ENCODE assay signal across 3 worm cellular contexts in the genomic region with DNA sequence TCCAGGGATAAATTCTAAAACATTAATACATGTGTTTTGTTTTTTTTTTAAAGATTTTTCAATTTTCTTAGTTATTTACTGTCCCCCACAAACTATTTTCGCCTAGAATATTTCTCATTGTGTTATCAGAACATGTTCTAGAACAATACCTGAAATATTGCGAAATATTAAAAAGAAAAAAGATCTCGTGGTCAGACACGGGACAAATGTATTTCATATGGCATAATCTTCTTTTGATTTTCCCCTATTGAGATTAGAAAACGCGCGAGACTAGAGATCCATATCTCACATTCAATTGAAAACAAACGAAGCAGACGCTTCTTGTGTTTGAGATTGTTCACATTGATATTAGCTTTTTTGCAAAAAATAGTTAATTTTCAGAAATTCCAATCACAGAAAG.
TF ChIP-seq lines count a peak whose summit lies in the region.

No protein-coding gene starts in this region.

TF ChIP-seq in whole organism, L1 larva, 84 proteins besides CTCF, POLR2A, EP300 and RAD21 (continued from another document and continues in another):
- no peak for TF ChIP-seq hpl-2 (GFP tag; optimal IDR thresholded peaks at IDR 0.05; lab: Kevin White, UChicago)
- peak; percentile 30 for TF ChIP-seq snu-23 (GFP tag; optimal IDR thresholded peaks at IDR 0.05; lab: Kevin White, UChicago)
- TF ChIP-seq ztf-11 (tag; optimal IDR thresholded peaks at IDR 0.05; lab: Kevin White, UChicago): no peak
- no peak for TF ChIP-seq nhr-76 (tag; optimal IDR thresholded peaks at IDR 0.05; lab: Kevin White, UChicago)
- TF ChIP-seq irx-1 (tag; optimal IDR thresholded peaks at IDR 0.05; lab: Kevin White, UChicago): no peak
- no peak for TF ChIP-seq pqm-1 (tag; optimal IDR thresholded peaks at IDR 0.05; lab: Kevin White, UChicago)
- TF ChIP-seq lin-39 (tag; optimal IDR thresholded peaks at IDR 0.05; lab: Kevin White, UChicago): no peak
- no peak for TF ChIP-seq unc-98 (GFP tag; IDR thresholded peaks at IDR 0.05; lab: Robert Waterston, UW)
- no peak for TF ChIP-seq mef-2 (tag; optimal IDR thresholded peaks at IDR 0.05; lab: Kevin White, UChicago)
- peak in 1 of 2 experiments; percentile 34 for TF ChIP-seq lsy-2 (tag; optimal IDR thresholded peaks at IDR 0.05; lab: Kevin White, UChicago)
- TF ChIP-seq nhr-12 (tag; optimal IDR thresholded peaks at IDR 0.05; lab: Kevin White, UChicago): no peak
- peak; percentile 64 for TF ChIP-seq nhr-71 (tag; optimal IDR thresholded peaks at IDR 0.05; lab: Kevin White, UChicago)
- no peak for TF ChIP-seq vab-15 (tag; optimal IDR thresholded peaks at IDR 0.05; lab: Kevin White, UChicago)
- peak in 1 of 2 experiments; percentile 58 for TF ChIP-seq lin-35 (GFP tag; optimal IDR thresholded peaks at IDR 0.05; lab: Kevin White, UChicago)
- TF ChIP-seq unc-86 (tag; optimal IDR thresholded peaks at IDR 0.05; lab: Kevin White, UChicago): no peak
- no peak for TF ChIP-seq ceh-90 (tag; optimal IDR thresholded peaks at IDR 0.05; lab: Kevin White, UChicago)
- TF ChIP-seq pag-3 (tag; optimal IDR thresholded peaks at IDR 0.05; lab: Kevin White, UChicago; ENCODE audit: borderline replicate concordance, insufficient read depth): no peak
- TF ChIP-seq jun-1 (tag; optimal IDR thresholded peaks at IDR 0.05; lab: Kevin White, UChicago): no peak
- TF ChIP-seq nhr-19 (GFP tag; conservative IDR thresholded peaks at IDR 0.05; lab: Robert Waterston, UW): no peak
- no peak for TF ChIP-seq ceh-8 (GFP tag; optimal IDR thresholded peaks at IDR 0.05; lab: Kevin White, UChicago)
- TF ChIP-seq grh-1 (GFP tag; IDR thresholded peaks at IDR 0.05; lab: Robert Waterston, UW): no peak
- TF ChIP-seq rnt-1 (tag; optimal IDR thresholded peaks at IDR 0.05; lab: Kevin White, UChicago): no peak
- no peak for TF ChIP-seq C16A3.4 (tag; optimal IDR thresholded peaks at IDR 0.05; lab: Kevin White, UChicago)
- TF ChIP-seq mab-9 (GFP tag; IDR thresholded peaks at IDR 0.05; lab: Robert Waterston, UW): no peak
- TF ChIP-seq mep-1 (tag; optimal IDR thresholded peaks at IDR 0.05; lab: Kevin White, UChicago): peak; percentile 41
- no peak for TF ChIP-seq xbp-1 (tag; optimal IDR thresholded peaks at IDR 0.05; lab: Kevin White, UChicago)
- TF ChIP-seq mdl-1 (tag; optimal IDR thresholded peaks at IDR 0.05; lab: Kevin White, UChicago): no peak
- no peak for TF ChIP-seq fkh-4 (tag; optimal IDR thresholded peaks at IDR 0.05; lab: Kevin White, UChicago; ENCODE audit: borderline replicate concordance)
- peak; percentile 25 for TF ChIP-seq nhr-47 (tag; optimal IDR thresholded peaks at IDR 0.05; lab: Kevin White, UChicago)
- no peak for TF ChIP-seq Y116A8C.19 (tag; optimal IDR thresholded peaks at IDR 0.05; lab: Kevin White, UChicago; ENCODE audit: borderline replicate concordance)
- no peak for TF ChIP-seq nhr-90 (tag; optimal IDR thresholded peaks at IDR 0.05; lab: Kevin White, UChicago; ENCODE audit: poor library complexity)
- TF ChIP-seq blmp-1 (tag; optimal IDR thresholded peaks at IDR 0.05; lab: Kevin White, UChicago): peak; percentile 53
- TF ChIP-seq nhr-20 (tag; optimal IDR thresholded peaks at IDR 0.05; lab: Kevin White, UChicago): peak; percentile 57
- no peak for TF ChIP-seq hlh-4 (tag; optimal IDR thresholded peaks at IDR 0.05; lab: Kevin White, UChicago)
- TF ChIP-seq unc-130 (tag; optimal IDR thresholded peaks at IDR 0.05; lab: Kevin White, UChicago): no peak
- no peak for TF ChIP-seq ama-1 (optimal IDR thresholded peaks at IDR 0.05; lab: Kevin White, UChicago)
- TF ChIP-seq skn-1 (tag; optimal IDR thresholded peaks at IDR 0.05; lab: Kevin White, UChicago): peak; percentile 57
- TF ChIP-seq ets-5 (GFP tag; IDR thresholded peaks at IDR 0.05; lab: Robert Waterston, UW): no peak
- no peak for TF ChIP-seq sptf-1 (tag; optimal IDR thresholded peaks at IDR 0.05; lab: Kevin White, UChicago)
- no peak for TF ChIP-seq sup-37 (GFP tag; optimal IDR thresholded peaks at IDR 0.05; lab: Kevin White, UChicago)
- TF ChIP-seq elt-3 (tag; optimal IDR thresholded peaks at IDR 0.05; lab: Kevin White, UChicago): peak in 1 of 6 experiments; percentile 56
- peak; percentile 88 for TF ChIP-seq nhr-85 (tag; lab: Kevin White, UChicago)
- peak; percentile 11 for TF ChIP-seq elt-2 (tag; optimal IDR thresholded peaks at IDR 0.05; lab: Kevin White, UChicago)

TF ChIP-seq in whole organism, L2 larva, 48 proteins besides CTCF, POLR2A, EP300 and RAD21 (continued from another document):
- TF ChIP-seq sma-9 (GFP tag; optimal IDR thresholded peaks at IDR 0.05; lab: Kevin White, UChicago): peak; percentile 32
- no peak for TF ChIP-seq sma-9 (tag; optimal IDR thresholded peaks at IDR 0.05; lab: Kevin White, UChicago)
- peak; percentile 6 for TF ChIP-seq unc-55 (GFP tag; optimal IDR thresholded peaks at IDR 0.05; lab: Kevin White, UChicago)
- no peak for TF ChIP-seq blmp-1 (tag; optimal IDR thresholded peaks at IDR 0.05; lab: Kevin White, UChicago; ENCODE audit: insufficient read depth)
- peak; percentile 13 for TF ChIP-seq nhr-129 (tag; optimal IDR thresholded peaks at IDR 0.05; lab: Kevin White, UChicago)
- TF ChIP-seq Y55F3AM.14 (GFP tag; optimal IDR thresholded peaks at IDR 0.05; lab: Kevin White, UChicago): no peak
- TF ChIP-seq alr-1 (tag; optimal IDR thresholded peaks at IDR 0.05; lab: Kevin White, UChicago): no peak
- no peak for TF ChIP-seq unc-62 (GFP tag; optimal IDR thresholded peaks at IDR 0.05; lab: Kevin White, UChicago)
- no peak for TF ChIP-seq elt-3 (tag; optimal IDR thresholded peaks at IDR 0.05; lab: Kevin White, UChicago)
- TF ChIP-seq nhr-237 (tag; optimal IDR thresholded peaks at IDR 0.05; lab: Kevin White, UChicago): no peak
- peak; percentile 54 for TF ChIP-seq C34F6.9 (tag; optimal IDR thresholded peaks at IDR 0.05; lab: Kevin White, UChicago)
- TF ChIP-seq crh-2 (tag; optimal IDR thresholded peaks at IDR 0.05; lab: Kevin White, UChicago): peak; percentile 4
- TF ChIP-seq egl-27 (tag; optimal IDR thresholded peaks at IDR 0.05; lab: Kevin White, UChicago): no peak
- no peak for TF ChIP-seq dmd-4 (tag; optimal IDR thresholded peaks at IDR 0.05; lab: Kevin White, UChicago)
- TF ChIP-seq nhr-11 (tag; optimal IDR thresholded peaks at IDR 0.05; lab: Kevin White, UChicago): no peak
- TF ChIP-seq lin-39 (tag; optimal IDR thresholded peaks at IDR 0.05; lab: Kevin White, UChicago): no peak
- TF ChIP-seq peb-1 (tag; optimal IDR thresholded peaks at IDR 0.05; lab: Kevin White, UChicago): no peak
- peak in 1 of 2 experiments; percentile 52 for TF ChIP-seq lsy-2 (tag; optimal IDR thresholded peaks at IDR 0.05; lab: Kevin White, UChicago)
- TF ChIP-seq fos-1 (tag; optimal IDR thresholded peaks at IDR 0.05; lab: Kevin White, UChicago): no peak
- no peak for TF ChIP-seq lin-13 (GFP tag; optimal IDR thresholded peaks at IDR 0.05; lab: Kevin White, UChicago)
- peak; percentile 11 for TF ChIP-seq gmeb-1 (tag; optimal IDR thresholded peaks at IDR 0.05; lab: Kevin White, UChicago)
- TF ChIP-seq lin-11 (tag; optimal IDR thresholded peaks at IDR 0.05; lab: Kevin White, UChicago): no peak
- TF ChIP-seq nhr-10 (tag; optimal IDR thresholded peaks at IDR 0.05; lab: Kevin White, UChicago): no peak
- TF ChIP-seq ztf-4 (tag; optimal IDR thresholded peaks at IDR 0.05; lab: Kevin White, UChicago): no peak
- TF ChIP-seq mdl-1 (tag; optimal IDR thresholded peaks at IDR 0.05; lab: Kevin White, UChicago): no peak
- TF ChIP-seq ZK546.5 (tag; optimal IDR thresholded peaks at IDR 0.05; lab: Kevin White, UChicago): no peak
- TF ChIP-seq unc-39 (tag; optimal IDR thresholded peaks at IDR 0.05; lab: Kevin White, UChicago): no peak
- no peak for TF ChIP-seq nhr-23 (tag; optimal IDR thresholded peaks at IDR 0.05; lab: Kevin White, UChicago)
- no peak for TF ChIP-seq nhr-6 (tag; optimal IDR thresholded peaks at IDR 0.05; lab: Kevin White, UChicago)
- TF ChIP-seq elt-1 (tag; optimal IDR thresholded peaks at IDR 0.05; lab: Kevin White, UChicago): no peak
- TF ChIP-seq nhr-12 (tag; optimal IDR thresholded peaks at IDR 0.05; lab: Kevin White, UChicago): no peak
- peak; percentile 1 for TF ChIP-seq skn-1 (tag; optimal IDR thresholded peaks at IDR 0.05; lab: Kevin White, UChicago)
- no peak for TF ChIP-seq sem-4 (tag; optimal IDR thresholded peaks at IDR 0.05; lab: Kevin White, UChicago)
- TF ChIP-seq aly-2 (tag; optimal IDR thresholded peaks at IDR 0.05; lab: Kevin White, UChicago): no peak

TF ChIP-seq in whole organism, L4 larva, 104 proteins besides CTCF, POLR2A, EP300 and RAD21 (continued from another document and continues in another):
- no peak for TF ChIP-seq sdz-12 (GFP tag; optimal IDR thresholded peaks at IDR 0.05; lab: Kevin White, UChicago)
- TF ChIP-seq nhr-10 (tag; optimal IDR thresholded peaks at IDR 0.05; lab: Kevin White, UChicago): no peak
- no peak for TF ChIP-seq snpc-1.2 (GFP tag; IDR thresholded peaks at IDR 0.05; lab: Robert Waterston, UW)
- TF ChIP-seq aly-2 (tag; optimal IDR thresholded peaks at IDR 0.05; lab: Kevin White, UChicago): no peak
- TF ChIP-seq ceh-20 (GFP tag; IDR thresholded peaks at IDR 0.05; lab: Robert Waterston, UW): no peak
- no peak for TF ChIP-seq D1046.2 (GFP tag; IDR thresholded peaks at IDR 0.05; lab: Robert Waterston, UW)
- TF ChIP-seq ceh-62 (tag; optimal IDR thresholded peaks at IDR 0.05; lab: Kevin White, UChicago): no peak
- peak in 1 of 2 experiments; percentile 59 for TF ChIP-seq lsy-2 (tag; optimal IDR thresholded peaks at IDR 0.05; lab: Kevin White, UChicago)
- no peak for TF ChIP-seq lin-15B (tag; optimal IDR thresholded peaks at IDR 0.05; lab: Kevin White, UChicago)
- no peak for TF ChIP-seq egl-27 (tag; optimal IDR thresholded peaks at IDR 0.05; lab: Kevin White, UChicago)
- peak; percentile 17 for TF ChIP-seq nhr-11 (tag; optimal IDR thresholded peaks at IDR 0.05; lab: Kevin White, UChicago)
- TF ChIP-seq php-3 (GFP tag; IDR thresholded peaks at IDR 0.05; lab: Robert Waterston, UW): no peak
- TF ChIP-seq set-16 (GFP tag; IDR thresholded peaks at IDR 0.05; lab: Robert Waterston, UW): no peak
- TF ChIP-seq vab-7 (GFP tag; IDR thresholded peaks at IDR 0.05; lab: Robert Waterston, UW): no peak
- no peak for TF ChIP-seq spr-1 (tag; optimal IDR thresholded peaks at IDR 0.05; lab: Kevin White, UChicago)
- no peak for TF ChIP-seq zfp-3 (GFP tag; conservative IDR thresholded peaks at IDR 0.05; lab: Robert Waterston, UW)
- no peak for TF ChIP-seq skn-1 (tag; optimal IDR thresholded peaks at IDR 0.05; lab: Kevin White, UChicago)
- peak; percentile 50 for TF ChIP-seq hlh-11 (tag; optimal IDR thresholded peaks at IDR 0.05; lab: Kevin White, UChicago)
- TF ChIP-seq dpl-1 (GFP tag; optimal IDR thresholded peaks at IDR 0.05; lab: Kevin White, UChicago): no peak
- TF ChIP-seq F26F4.8 (GFP tag; conservative IDR thresholded peaks at IDR 0.05; lab: Robert Waterston, UW): no peak
- no peak for TF ChIP-seq nhr-41 (GFP tag; IDR thresholded peaks at IDR 0.05; lab: Robert Waterston, UW)
- TF ChIP-seq daf-16 (GFP tag; optimal IDR thresholded peaks at IDR 0.05; lab: Kevin White, UChicago): no peak
- peak; percentile 2 for TF ChIP-seq daf-16 (tag; optimal IDR thresholded peaks at IDR 0.05; lab: Kevin White, UChicago)
- TF ChIP-seq nhr-48 (tag; optimal IDR thresholded peaks at IDR 0.05; lab: Kevin White, UChicago): no peak
- no peak for TF ChIP-seq ces-1 (GFP tag; optimal IDR thresholded peaks at IDR 0.05; lab: Kevin White, UChicago)
- TF ChIP-seq T20F7.1 (GFP tag; optimal IDR thresholded peaks at IDR 0.05; lab: Kevin White, UChicago): peak; percentile 32
- peak; percentile 11 for TF ChIP-seq mep-1 (tag; optimal IDR thresholded peaks at IDR 0.05; lab: Kevin White, UChicago)
- no peak for TF ChIP-seq ZK337.2 (GFP tag; IDR thresholded peaks at IDR 0.05; lab: Robert Waterston, UW)
- no peak for TF ChIP-seq lir-3 (tag; optimal IDR thresholded peaks at IDR 0.05; lab: Kevin White, UChicago)
- TF ChIP-seq spr-3 (GFP tag; optimal IDR thresholded peaks at IDR 0.05; lab: Kevin White, UChicago): no peak
- TF ChIP-seq dmd-8 (GFP tag; IDR thresholded peaks at IDR 0.05; lab: Robert Waterston, UW): no peak
- no peak for TF ChIP-seq ceh-28 (tag; optimal IDR thresholded peaks at IDR 0.05; lab: Kevin White, UChicago)
- no peak for TF ChIP-seq lin-39 (tag; optimal IDR thresholded peaks at IDR 0.05; lab: Kevin White, UChicago)
- peak; percentile 89 for TF ChIP-seq hlh-30 (tag; optimal IDR thresholded peaks at IDR 0.05; lab: Kevin White, UChicago; ENCODE audit: insufficient read depth)
- no peak for TF ChIP-seq daf-8 (GFP tag; IDR thresholded peaks at IDR 0.05; lab: Robert Waterston, UW)
- TF ChIP-seq nhr-102 (tag; optimal IDR thresholded peaks at IDR 0.05; lab: Kevin White, UChicago): no peak
- TF ChIP-seq F44E2.7 (GFP tag; IDR thresholded peaks at IDR 0.05; lab: Robert Waterston, UW): no peak
- TF ChIP-seq nhr-77 (tag; optimal IDR thresholded peaks at IDR 0.05; lab: Kevin White, UChicago): no peak
- no peak for TF ChIP-seq cey-2 (tag; optimal IDR thresholded peaks at IDR 0.05; lab: Kevin White, UChicago; ENCODE audit: borderline replicate concordance, insufficient read depth)
- no peak for TF ChIP-seq attf-4 (tag; optimal IDR thresholded peaks at IDR 0.05; lab: Kevin White, UChicago)
- TF ChIP-seq nhr-25 (tag; optimal IDR thresholded peaks at IDR 0.05; lab: Kevin White, UChicago; ENCODE audit: borderline replicate concordance, insufficient read depth): no peak
- TF ChIP-seq nhr-237 (tag; optimal IDR thresholded peaks at IDR 0.05; lab: Kevin White, UChicago): no peak
- TF ChIP-seq dve-1 (tag; optimal IDR thresholded peaks at IDR 0.05; lab: Kevin White, UChicago; ENCODE audit: insufficient read depth): peak; percentile 48
- TF ChIP-seq Y5F2A.4 (GFP tag; optimal IDR thresholded peaks at IDR 0.05; lab: Kevin White, UChicago): no peak
- no peak for TF ChIP-seq madf-9 (GFP tag; conservative IDR thresholded peaks at IDR 0.05; lab: Robert Waterston, UW)
- TF ChIP-seq ama-1 (optimal IDR thresholded peaks at IDR 0.05; lab: Kevin White, UChicago): no peak
- TF ChIP-seq mdt-29 (GFP tag; IDR thresholded peaks at IDR 0.05; lab: Robert Waterston, UW): 0 out of 2 replicates have a peak, but pooled peaks have one; percentile 58
- no peak for TF ChIP-seq ctbp-1 (GFP tag; IDR thresholded peaks at IDR 0.05; lab: Robert Waterston, UW)
- no peak for TF ChIP-seq zip-11 (GFP tag; IDR thresholded peaks at IDR 0.05; lab: Robert Waterston, UW)
- no peak for TF ChIP-seq nhr-42 (GFP tag; IDR thresholded peaks at IDR 0.05; lab: Robert Waterston, UW)
- no peak for TF ChIP-seq mxl-2 (GFP tag; conservative IDR thresholded peaks at IDR 0.05; lab: Robert Waterston, UW)
- no peak for TF ChIP-seq unc-62 (GFP tag; optimal IDR thresholded peaks at IDR 0.05 in 1 of 2; lab: Kevin White, UChicago)
- no peak for TF ChIP-seq unc-62 (tag; optimal IDR thresholded peaks at IDR 0.05; lab: Kevin White, UChicago)
- TF ChIP-seq hif-1 (tag; optimal IDR thresholded peaks at IDR 0.05; lab: Kevin White, UChicago): no peak
- no peak for TF ChIP-seq ztf-11 (tag; optimal IDR thresholded peaks at IDR 0.05; lab: Kevin White, UChicago)
- no peak for TF ChIP-seq pqm-1 (tag; optimal IDR thresholded peaks at IDR 0.05; lab: Kevin White, UChicago)
- no peak for TF ChIP-seq zfp-2 (tag; optimal IDR thresholded peaks at IDR 0.05; lab: Kevin White, UChicago)
- TF ChIP-seq dmd-6 (GFP tag; IDR thresholded peaks at IDR 0.05; lab: Robert Waterston, UW): peak; percentile 24; the same call in 1 of the 2 replicates
- TF ChIP-seq madf-5 (GFP tag; IDR thresholded peaks at IDR 0.05; lab: Robert Waterston, UW): no peak
- TF ChIP-seq unc-39 (tag; optimal IDR thresholded peaks at IDR 0.05; lab: Kevin White, UChicago): no peak
- no peak for TF ChIP-seq daf-19 (GFP tag; conservative IDR thresholded peaks at IDR 0.05; lab: Robert Waterston, UW)
- no peak for TF ChIP-seq saeg-2 (GFP tag; IDR thresholded peaks at IDR 0.05; lab: Robert Waterston, UW)
- TF ChIP-seq Y48G9A.11 (GFP tag; IDR thresholded peaks at IDR 0.05; lab: Robert Waterston, UW): no peak
- no peak for TF ChIP-seq ztf-7 (tag; optimal IDR thresholded peaks at IDR 0.05; lab: Kevin White, UChicago)
- TF ChIP-seq tag-97 (GFP tag; IDR thresholded peaks at IDR 0.05; lab: Robert Waterston, UW): no peak
- peak; percentile 13 for TF ChIP-seq aha-1 (tag; lab: Kevin White, UChicago)
- no peak for TF ChIP-seq lim-7 (GFP tag; IDR thresholded peaks at IDR 0.05; lab: Robert Waterston, UW)
